Fruit fly (Drosophila melanogaster): Measurements from ENCODE around the gene Rnf146.

Rnf146 gene

DNA sequence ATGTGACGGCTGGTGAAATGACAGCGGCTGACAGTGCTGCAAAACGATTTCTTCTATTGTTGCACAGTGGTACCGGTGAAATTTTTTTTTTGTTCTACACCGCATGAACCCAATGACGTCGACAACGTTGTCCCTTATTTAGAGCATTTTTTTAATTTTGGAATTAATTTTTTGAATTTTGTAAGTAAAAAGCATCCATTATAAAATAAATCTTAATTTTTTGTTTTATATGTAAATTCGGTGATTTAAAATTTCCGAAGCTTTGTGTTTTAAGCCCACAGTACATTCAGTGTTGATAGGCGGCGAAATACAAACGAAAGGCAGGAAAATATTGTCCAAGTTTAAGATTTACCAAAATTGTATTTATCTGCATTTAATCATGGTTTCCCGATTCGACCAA, 30.4 kb downstream of the Rnf146 start, which contains the start of the genes Lon and PIG-F (continued):
- TF ChIP-seq cyc (GFP tag; optimal IDR thresholded peaks at IDR 0.05), result peak; percentile 99
- peak; percentile 95 for TF ChIP-seq Blimp-1 (GFP tag; optimal IDR thresholded peaks at IDR 0.05)
- TF ChIP-seq CG8319 (GFP tag; optimal IDR thresholded peaks at IDR 0.05), result peak; percentile 98
- TF ChIP-seq CG11294 (GFP tag; IDR thresholded peaks at IDR 0.05), result peak; percentile 97
- TF ChIP-seq lz (GFP tag; optimal IDR thresholded peaks at IDR 0.05), result peak; percentile 99
- peak; percentile 98 for TF ChIP-seq CG6854 (GFP tag; optimal IDR thresholded peaks at IDR 0.05)
- TF ChIP-seq CG11902 (GFP tag; optimal IDR thresholded peaks at IDR 0.05), result peak; percentile 98
- TF ChIP-seq achi (GFP tag; optimal IDR thresholded peaks at IDR 0.05), result peak; percentile 99
- TF ChIP-seq Gug (GFP tag; IDR thresholded peaks at IDR 0.05), result peak; percentile 97
- TF ChIP-seq acj6 (GFP tag; optimal IDR thresholded peaks at IDR 0.05), result peak; percentile 99
- TF ChIP-seq Sox15 (GFP tag; optimal IDR thresholded peaks at IDR 0.05), result peak; percentile 99
- TF ChIP-seq CG32006 (GFP tag; optimal IDR thresholded peaks at IDR 0.05), result peak; percentile 99
- peak; percentile 96 for TF ChIP-seq fd85E (GFP tag; optimal IDR thresholded peaks at IDR 0.05)
- TF ChIP-seq Lpt (GFP tag; optimal IDR thresholded peaks at IDR 0.05), result peak; percentile 98
- TF ChIP-seq CG1621 (tag; optimal IDR thresholded peaks at IDR 0.05), result peak; percentile 95
- peak; percentile 98 for TF ChIP-seq CG6808 (GFP tag; optimal IDR thresholded peaks at IDR 0.05)

- TF ChIP-seq topi (GFP tag; optimal IDR thresholded peaks at IDR 0.05) (no peak), CG11902 (GFP tag; optimal IDR thresholded peaks at IDR 0.05) (no peak), Eip93F (GFP tag; optimal IDR thresholded peaks at IDR 0.05) (no peak), eg (GFP tag; IDR thresholded peaks at IDR 0.05) (no peak), CG3032 (tag; optimal IDR thresholded peaks at IDR 0.05) (no peak), salr (GFP tag; optimal IDR thresholded peaks at IDR 0.05) (no peak), Hr39 (GFP tag; optimal IDR thresholded peaks at IDR 0.05) (no peak), net (GFP tag; optimal IDR thresholded peaks at IDR 0.05) (no peak)
Observed at dm6 chr3L:19605974-19606497, 36.6 kb downstream of the Rnf146 start, which contains the start of the genes lush and CG9372. Gene lush (minus strand): TSS chr3L:19606090. Gene CG9372 (plus strand): TSS chr3L:19606208.

- TF ChIP-seq salr (GFP tag; optimal IDR thresholded peaks at IDR 0.05) (no peak), fd59A (GFP tag; optimal IDR thresholded peaks at IDR 0.05) (no peak), topi (GFP tag; optimal IDR thresholded peaks at IDR 0.05) (no peak), eg (GFP tag; IDR thresholded peaks at IDR 0.05) (no peak), Gug (GFP tag; IDR thresholded peaks at IDR 0.05) (no peak), CG1621 (tag; optimal IDR thresholded peaks at IDR 0.05) (no peak), OdsH (GFP tag; optimal IDR thresholded peaks at IDR 0.05) (no peak), CG6276 (GFP tag; optimal IDR thresholded peaks at IDR 0.05) (no peak)
Observed at dm6 chr3L:19601413-19601812, 41.2 kb downstream of the Rnf146 start, which contains the start of gene CG9368. Gene CG9368 (plus strand): TSS chr3L:19601633.

DNA sequence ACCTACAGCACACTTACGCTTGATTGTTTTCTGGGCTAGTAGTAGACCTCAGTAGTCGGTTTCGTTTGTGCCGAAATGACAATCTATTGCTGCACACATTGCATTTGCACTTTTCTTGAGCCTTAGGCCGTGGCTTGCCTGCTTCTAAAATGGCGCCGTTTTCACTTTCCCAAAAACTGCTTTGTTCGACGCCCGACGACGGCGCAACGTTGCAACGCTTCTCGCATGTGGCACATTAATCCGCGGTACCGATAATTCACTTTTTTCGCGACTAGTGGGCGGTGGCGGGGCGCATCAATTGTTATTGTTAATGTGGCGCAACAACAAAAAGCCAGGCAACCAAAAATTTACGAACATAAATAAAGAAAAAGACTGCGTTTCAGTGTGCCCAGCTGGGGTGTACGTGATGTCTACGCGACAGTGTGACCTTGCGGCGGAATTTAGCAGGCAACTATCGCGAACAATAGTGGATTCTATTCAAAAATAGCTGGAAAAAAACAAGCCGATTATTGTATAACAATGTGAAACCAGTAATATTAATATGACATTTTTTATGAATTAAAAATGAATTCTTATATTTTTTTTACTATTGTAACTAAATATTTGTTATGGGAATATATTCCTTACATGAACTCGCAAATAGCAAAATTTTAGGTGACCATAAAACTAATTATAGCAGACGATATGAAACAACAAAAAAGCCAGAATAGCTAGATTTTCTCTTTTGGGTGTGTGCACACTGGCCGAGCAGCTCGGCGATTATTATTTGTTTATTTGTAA, 44.1 kb downstream of the Rnf146 start, which contains the start of the genes ash1 and Taf6:
Gene ash1, minus strand, starts transcription at position 387 of the 780 bp plus-strand sequence.
Gene Taf6, plus strand, starts transcription at position 720 of the 780 bp plus-strand sequence.
- TF ChIP-seq CG34406 (GFP tag; optimal IDR thresholded peaks at IDR 0.05) (no peak), Eip93F (GFP tag; optimal IDR thresholded peaks at IDR 0.05) (peak; percentile 13), Blimp-1 (GFP tag; optimal IDR thresholded peaks at IDR 0.05) (peak; percentile 89), CG3032 (tag; optimal IDR thresholded peaks at IDR 0.05) (no peak), Met (GFP tag; optimal IDR thresholded peaks at IDR 0.05) (no peak), CG9139 (GFP tag; optimal IDR thresholded peaks at IDR 0.05) (no peak), CG15336 (GFP tag; IDR thresholded peaks at IDR 0.05) (no peak), CG31627 (GFP tag; optimal IDR thresholded peaks at IDR 0.05) (no peak), Hr4 (GFP tag; optimal IDR thresholded peaks at IDR 0.05) (no peak), dsx (GFP tag; optimal IDR thresholded peaks at IDR 0.05; ENCODE audit: poor library complexity, severe bottlenecking) (no peak), CG3919 (GFP tag; optimal IDR thresholded peaks at IDR 0.05) (no peak), CG6808 (GFP tag; optimal IDR thresholded peaks at IDR 0.05) (no peak), achi (GFP tag; optimal IDR thresholded peaks at IDR 0.05) (no peak), CG7368 (GFP tag; optimal IDR thresholded peaks at IDR 0.05) (no peak)
